Worm (Caenorhabditis elegans): ENCODE data around the gene B0334.10.
"Not testable (repeated sequence)": the region's sequence is repeated elsewhere in the genome, so short reads cannot be mapped to it uniquely, and the experiment has no call there.

The B0334.10 gene

ce11 chrII:11547254-11547687 is 29.0 kb downstream of the B0334.10 start, which contains the start of gene F54D5.7 (continued):
- no peak for TF ChIP-seq egl-13 (tag; optimal IDR thresholded peaks at IDR 0.05)
- TF ChIP-seq fkh-8 (tag; optimal IDR thresholded peaks at IDR 0.05) = no peak
- TF ChIP-seq unc-98 (GFP tag; IDR thresholded peaks at IDR 0.05) = no peak
- TF ChIP-seq skn-1 (tag; optimal IDR thresholded peaks at IDR 0.05) = peak; percentile 90
- TF ChIP-seq unc-62 (GFP tag; optimal IDR thresholded peaks at IDR 0.05) = no peak
- TF ChIP-seq unc-130 (tag; optimal IDR thresholded peaks at IDR 0.05) = peak; percentile 11
- no peak for TF ChIP-seq mef-2 (tag; optimal IDR thresholded peaks at IDR 0.05)
- TF ChIP-seq fkh-10 (GFP tag; optimal IDR thresholded peaks at IDR 0.05) = no peak
- peak in 1 of 2 experiments; percentile 37 for TF ChIP-seq ztf-11 (tag; optimal IDR thresholded peaks at IDR 0.05)
- peak; percentile 13 for TF ChIP-seq zip-4 (GFP tag; optimal IDR thresholded peaks at IDR 0.05)
- peak; percentile 8 to 14 for TF ChIP-seq efl-1 (optimal IDR thresholded peaks at IDR 0.05)
- TF ChIP-seq efl-1 (GFP tag; optimal IDR thresholded peaks at IDR 0.05 in 1 of 2) = peak in 1 of 2 experiments; percentile 89
- TF ChIP-seq tbx-2 (tag; optimal IDR thresholded peaks at IDR 0.05) = peak; percentile 11
- TF ChIP-seq jun-1 (tag; optimal IDR thresholded peaks at IDR 0.05) = no peak
- TF ChIP-seq Y116A8C.19 (tag; optimal IDR thresholded peaks at IDR 0.05; ENCODE audit: borderline replicate concordance) = no peak
- no peak for TF ChIP-seq nhr-76 (tag; optimal IDR thresholded peaks at IDR 0.05)
- TF ChIP-seq tlp-1 (tag; optimal IDR thresholded peaks at IDR 0.05) = no peak
- TF ChIP-seq fkh-4 (tag; optimal IDR thresholded peaks at IDR 0.05; ENCODE audit: borderline replicate concordance) = no peak
- TF ChIP-seq elt-2 (tag; optimal IDR thresholded peaks at IDR 0.05) = peak; percentile 52
- no peak for TF ChIP-seq efl-3 (GFP tag; optimal IDR thresholded peaks at IDR 0.05)
- TF ChIP-seq nhr-19 (GFP tag; conservative IDR thresholded peaks at IDR 0.05) = peak; percentile 65
- peak; percentile 23 for TF ChIP-seq C16A3.4 (tag; optimal IDR thresholded peaks at IDR 0.05)
- peak; percentile 32 for TF ChIP-seq pag-3 (tag; optimal IDR thresholded peaks at IDR 0.05; ENCODE audit: borderline replicate concordance, insufficient read depth)
- peak in 1 of 2 experiments; percentile 59 for TF ChIP-seq lin-35 (GFP tag; optimal IDR thresholded peaks at IDR 0.05)
- no peak for TF ChIP-seq hlh-4 (tag; optimal IDR thresholded peaks at IDR 0.05)
- no peak for TF ChIP-seq hlh-17 (GFP tag; optimal IDR thresholded peaks at IDR 0.05; ENCODE audit: borderline replicate concordance)
- TF ChIP-seq ceh-90 (tag; optimal IDR thresholded peaks at IDR 0.05) = no peak
- TF ChIP-seq sox-4 (tag; optimal IDR thresholded peaks at IDR 0.05) = no peak
- no peak for TF ChIP-seq egl-27 (tag; optimal IDR thresholded peaks at IDR 0.05)
- TF ChIP-seq ama-1 (optimal IDR thresholded peaks at IDR 0.05) = peak; percentile 99
- TF ChIP-seq nhr-11 (tag; optimal IDR thresholded peaks at IDR 0.05) = no peak

- TF ChIP-seq unc-30 (tag; optimal IDR thresholded peaks at IDR 0.05); nhr-12 (tag; optimal IDR thresholded peaks at IDR 0.05); unc-62 (GFP tag; optimal IDR thresholded peaks at IDR 0.05): not testable (repeated sequence)
Observed at ce11 chrII:11551981-11552380, 33.7 kb downstream of the B0334.10 start, which contains the start of gene dhgd-1. Gene dhgd-1, minus strand, starts transcription at chrII:11552081.

ce11 chrII:11555634-11556033 is 37.4 kb downstream of the B0334.10 start, which contains the start of gene F54D5.24:
Gene F54D5.24, plus strand, starts transcription at chrII:11555949.
- TF ChIP-seq ceh-90 (tag; optimal IDR thresholded peaks at IDR 0.05) (no peak), nhr-20 (tag; optimal IDR thresholded peaks at IDR 0.05) (no peak), nhr-47 (tag; optimal IDR thresholded peaks at IDR 0.05) (no peak), blmp-1 (tag; optimal IDR thresholded peaks at IDR 0.05) (no peak), isw-1 (GFP tag; IDR thresholded peaks at IDR 0.05) (no peak), nhr-90 (tag; optimal IDR thresholded peaks at IDR 0.05; ENCODE audit: poor library complexity) (no peak), ceh-8 (GFP tag; optimal IDR thresholded peaks at IDR 0.05) (no peak), ceh-88 (GFP tag; IDR thresholded peaks at IDR 0.05) (no peak), ceh-63 (GFP tag; optimal IDR thresholded peaks at IDR 0.05) (no peak), nhr-19 (GFP tag; conservative IDR thresholded peaks at IDR 0.05) (no peak), snu-23 (GFP tag; optimal IDR thresholded peaks at IDR 0.05) (no peak), sptf-1 (tag; optimal IDR thresholded peaks at IDR 0.05) (no peak), aha-1 (tag; optimal IDR thresholded peaks at IDR 0.05) (no peak), egl-13 (tag; optimal IDR thresholded peaks at IDR 0.05) (no peak), unc-30 (tag; optimal IDR thresholded peaks at IDR 0.05) (no peak), rnt-1 (tag; optimal IDR thresholded peaks at IDR 0.05) (no peak), mef-2 (tag; optimal IDR thresholded peaks at IDR 0.05) (no peak)

Data from whole organism, L1 larva.